Worm (Caenorhabditis elegans): Measurements from ENCODE around the gene mnr-1.

- no peak for TF ChIP-seq ceh-14 (tag; optimal IDR thresholded peaks at IDR 0.05)
- TF ChIP-seq hlh-6 (tag; optimal IDR thresholded peaks at IDR 0.05), result no peak
- no peak for TF ChIP-seq nhr-11 (tag; optimal IDR thresholded peaks at IDR 0.05)
- TF ChIP-seq unc-42 (tag; optimal IDR thresholded peaks at IDR 0.05), result no peak
Observed at ce11 chrV:20648868-20649267, 5.6 kb upstream of the mnr-1 start.

Data from whole organism, late embryonic.